Comparison of ENCODE assay signal across 5 fruit fly cellular contexts in the genomic region with DNA sequence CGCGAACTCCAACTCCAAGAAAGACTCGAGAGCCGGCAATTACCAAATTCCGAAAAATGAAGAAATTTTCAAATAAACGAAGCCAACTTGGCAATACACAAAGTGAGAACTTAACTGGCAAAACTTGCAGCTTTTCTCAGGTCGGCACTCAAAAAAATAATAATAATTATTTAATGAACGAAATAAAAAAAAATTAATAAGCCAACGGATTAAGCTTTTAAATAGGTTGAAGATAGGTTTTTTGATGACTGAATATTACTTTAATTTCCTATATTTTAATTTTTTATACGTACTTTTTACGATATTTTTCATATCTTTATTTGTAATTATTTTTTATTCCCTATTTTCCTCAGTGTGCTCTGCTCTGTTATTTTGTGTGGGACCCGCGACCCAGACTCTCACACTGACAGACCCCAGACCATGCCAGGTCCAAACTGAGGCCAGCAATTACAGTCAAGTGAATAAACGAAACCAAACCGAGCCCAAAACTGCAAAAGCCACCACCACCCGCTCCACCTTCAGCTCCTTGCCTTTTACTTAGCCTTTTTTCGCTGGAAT.
TF ChIP-seq lines count a peak whose summit lies in the region.

No protein-coding gene starts in this region.

- TF ChIP-seq CTCF in whole organism, embryonic (GFP tag; optimal IDR thresholded peaks at IDR 0.05; lab: Kevin White, UChicago), result no peak

TF ChIP-seq in whole organism, 6 proteins besides CTCF, POLR2A, EP300 and RAD21:
- no peak for TF ChIP-seq psq (optimal IDR thresholded peaks at IDR 0.05; lab: Kevin White, UChicago)
- TF ChIP-seq EcR (GFP tag; optimal IDR thresholded peaks at IDR 0.05; lab: Kevin White, UChicago), result no peak
- TF ChIP-seq pan (optimal IDR thresholded peaks at IDR 0.05; lab: Kevin White, UChicago), result no peak
- TF ChIP-seq usp (GFP tag; optimal IDR thresholded peaks at IDR 0.05; lab: Kevin White, UChicago), result no peak
- peak; percentile 72 for TF ChIP-seq Dll (optimal IDR thresholded peaks at IDR 0.05; lab: Kevin White, UChicago)
TF ChIP-seq in whole organism: peak in this region for 1.

TF ChIP-seq in whole organism, embryonic, 481 proteins besides CTCF, POLR2A, EP300 and RAD21:
- no peak for TF ChIP-seq Med (GFP tag; lab: Kevin White, UChicago)
- no peak for TF ChIP-seq CG10209 (GFP tag; optimal IDR thresholded peaks at IDR 0.05; lab: Kevin White, UChicago)
- no peak for TF ChIP-seq CG12659 (GFP tag; optimal IDR thresholded peaks at IDR 0.05; lab: Kevin White, UChicago)
- no peak for TF ChIP-seq dm (GFP tag; optimal IDR thresholded peaks at IDR 0.05; lab: Kevin White, UChicago)
- TF ChIP-seq ara (GFP tag; IDR thresholded peaks at IDR 0.05; lab: Robert Waterston, UW), result no peak
- no peak for TF ChIP-seq ewg (GFP tag; optimal IDR thresholded peaks at IDR 0.05; lab: Kevin White, UChicago)
- peak; percentile 26 for TF ChIP-seq lbe (GFP tag; optimal IDR thresholded peaks at IDR 0.05; lab: Kevin White, UChicago)
- no peak for TF ChIP-seq Sin3A (optimal IDR thresholded peaks at IDR 0.05; lab: Kevin White, UChicago)
- TF ChIP-seq toy (GFP tag; IDR thresholded peaks at IDR 0.05; lab: Robert Waterston, UW), result no peak
TF ChIP-seq in whole organism, embryonic: peak in this region for 1.

TF ChIP-seq in whole organism, prepupa, 60 proteins besides CTCF, POLR2A, EP300 and RAD21 (continues in another document):
- TF ChIP-seq Lpt (GFP tag; optimal IDR thresholded peaks at IDR 0.05; lab: Kevin White, UChicago), result no peak
- no peak for TF ChIP-seq CG16779 (tag; optimal IDR thresholded peaks at IDR 0.05; lab: Kevin White, UChicago)
- peak; percentile 26 for TF ChIP-seq CG10631 (GFP tag; optimal IDR thresholded peaks at IDR 0.05; lab: Kevin White, UChicago)
- TF ChIP-seq CG9139 (GFP tag; optimal IDR thresholded peaks at IDR 0.05; lab: Kevin White, UChicago), result no peak
- TF ChIP-seq vri (GFP tag; optimal IDR thresholded peaks at IDR 0.05; lab: Kevin White, UChicago), result peak; percentile 30
- no peak for TF ChIP-seq Ets21C (GFP tag; optimal IDR thresholded peaks at IDR 0.05; lab: Kevin White, UChicago)
- TF ChIP-seq OdsH (GFP tag; optimal IDR thresholded peaks at IDR 0.05; lab: Kevin White, UChicago), result peak; percentile 22
- TF ChIP-seq CG31627 (GFP tag; optimal IDR thresholded peaks at IDR 0.05; lab: Kevin White, UChicago), result no peak
- TF ChIP-seq CG7368 (GFP tag; optimal IDR thresholded peaks at IDR 0.05; lab: Kevin White, UChicago), result no peak
- TF ChIP-seq esn (GFP tag; optimal IDR thresholded peaks at IDR 0.05; lab: Kevin White, UChicago), result peak; percentile 57
- no peak for TF ChIP-seq Sox15 (GFP tag; optimal IDR thresholded peaks at IDR 0.05; lab: Kevin White, UChicago)
- no peak for TF ChIP-seq CG1621 (tag; optimal IDR thresholded peaks at IDR 0.05; lab: Kevin White, UChicago)
- peak; percentile 79 for TF ChIP-seq Eip78C (GFP tag; lab: Kevin White, UChicago)
- TF ChIP-seq CG8119 (GFP tag; IDR thresholded peaks at IDR 0.05; lab: Robert Waterston, UW), result no peak
- peak; percentile 19 for TF ChIP-seq Blimp-1 (GFP tag; optimal IDR thresholded peaks at IDR 0.05; lab: Kevin White, UChicago)
- no peak for TF ChIP-seq CG6276 (GFP tag; optimal IDR thresholded peaks at IDR 0.05; lab: Kevin White, UChicago)
- no peak for TF ChIP-seq CG15336 (GFP tag; IDR thresholded peaks at IDR 0.05; lab: Robert Waterston, UW)
- no peak for TF ChIP-seq eg (GFP tag; IDR thresholded peaks at IDR 0.05; lab: Robert Waterston, UW)
- TF ChIP-seq cyc (GFP tag; optimal IDR thresholded peaks at IDR 0.05; lab: Kevin White, UChicago), result peak; percentile 51
- no peak for TF ChIP-seq pdm3 (GFP tag; optimal IDR thresholded peaks at IDR 0.05; lab: Kevin White, UChicago)
- TF ChIP-seq CG8319 (GFP tag; optimal IDR thresholded peaks at IDR 0.05; lab: Kevin White, UChicago), result no peak
- TF ChIP-seq CG34406 (GFP tag; optimal IDR thresholded peaks at IDR 0.05; lab: Kevin White, UChicago), result peak; percentile 40
- TF ChIP-seq CG6854 (GFP tag; optimal IDR thresholded peaks at IDR 0.05; lab: Kevin White, UChicago), result no peak
- no peak for TF ChIP-seq CG6792 (GFP tag; optimal IDR thresholded peaks at IDR 0.05; lab: Kevin White, UChicago)
- TF ChIP-seq ss (GFP tag; optimal IDR thresholded peaks at IDR 0.05; lab: Kevin White, UChicago), result no peak

TF ChIP-seq in whole organism, pupa, 21 proteins besides CTCF, POLR2A, EP300 and RAD21:
- peak; percentile 20 for TF ChIP-seq CG8159 (tag; optimal IDR thresholded peaks at IDR 0.05; lab: Kevin White, UChicago)
- TF ChIP-seq CG14655 (GFP tag; optimal IDR thresholded peaks at IDR 0.05; lab: Kevin White, UChicago), result peak; percentile 33
- TF ChIP-seq CG32121 (GFP tag; IDR thresholded peaks at IDR 0.05; lab: Robert Waterston, UW), result no peak
- peak; percentile 15 for TF ChIP-seq CG9948 (tag; optimal IDR thresholded peaks at IDR 0.05; lab: Kevin White, UChicago)
- TF ChIP-seq Snoo (tag; optimal IDR thresholded peaks at IDR 0.05; lab: Kevin White, UChicago), result peak; percentile 59
- TF ChIP-seq fd96Ca (GFP tag; IDR thresholded peaks at IDR 0.05; lab: Robert Waterston, UW), result no peak

TF ChIP-seq in whole organism, wandering third instar larva, 38 proteins besides CTCF, POLR2A, EP300 and RAD21:
- TF ChIP-seq Abd-B (GFP tag; optimal IDR thresholded peaks at IDR 0.05; lab: Kevin White, UChicago), result no peak
- no peak for TF ChIP-seq Vsx2 (GFP tag; optimal IDR thresholded peaks at IDR 0.05; lab: Kevin White, UChicago; ENCODE audit: partially characterized antibody)
- TF ChIP-seq CrebA (GFP tag; optimal IDR thresholded peaks at IDR 0.05; lab: Kevin White, UChicago; ENCODE audit: borderline replicate concordance), result no peak
- peak; percentile 38 for TF ChIP-seq OdsH (GFP tag; optimal IDR thresholded peaks at IDR 0.05; lab: Kevin White, UChicago)
- TF ChIP-seq psq (GFP tag; optimal IDR thresholded peaks at IDR 0.05; lab: Kevin White, UChicago), result peak; percentile 65
- TF ChIP-seq HLH106 (tag; optimal IDR thresholded peaks at IDR 0.05; lab: Kevin White, UChicago), result peak; percentile 70
- peak; percentile 75 for TF ChIP-seq Sp1 (GFP tag; optimal IDR thresholded peaks at IDR 0.05; lab: Kevin White, UChicago)
- peak; percentile 50 for TF ChIP-seq rgr (GFP tag; optimal IDR thresholded peaks at IDR 0.05; lab: Kevin White, UChicago)
- TF ChIP-seq foxo (GFP tag; optimal IDR thresholded peaks at IDR 0.05; lab: Kevin White, UChicago), result peak in 1 of 2 experiments; percentile 72
- peak; percentile 55 for TF ChIP-seq h (GFP tag; optimal IDR thresholded peaks at IDR 0.05; lab: Kevin White, UChicago)
- peak; percentile 15 for TF ChIP-seq Dif (GFP tag; optimal IDR thresholded peaks at IDR 0.05; lab: Kevin White, UChicago; ENCODE audit: partially characterized antibody)
- peak; percentile 59 for TF ChIP-seq brk (GFP tag; optimal IDR thresholded peaks at IDR 0.05; lab: Kevin White, UChicago)
- peak; percentile 46 for TF ChIP-seq dmrt93B (GFP tag; optimal IDR thresholded peaks at IDR 0.05; lab: Kevin White, UChicago)
- TF ChIP-seq ey (GFP tag; optimal IDR thresholded peaks at IDR 0.05; lab: Kevin White, UChicago), result no peak
- peak; percentile 61 for TF ChIP-seq fru (GFP tag; optimal IDR thresholded peaks at IDR 0.05; lab: Kevin White, UChicago)
